Worm (Caenorhabditis elegans): Measurements from ENCODE around the gene clec-42.

The clec-42 gene

DNA sequence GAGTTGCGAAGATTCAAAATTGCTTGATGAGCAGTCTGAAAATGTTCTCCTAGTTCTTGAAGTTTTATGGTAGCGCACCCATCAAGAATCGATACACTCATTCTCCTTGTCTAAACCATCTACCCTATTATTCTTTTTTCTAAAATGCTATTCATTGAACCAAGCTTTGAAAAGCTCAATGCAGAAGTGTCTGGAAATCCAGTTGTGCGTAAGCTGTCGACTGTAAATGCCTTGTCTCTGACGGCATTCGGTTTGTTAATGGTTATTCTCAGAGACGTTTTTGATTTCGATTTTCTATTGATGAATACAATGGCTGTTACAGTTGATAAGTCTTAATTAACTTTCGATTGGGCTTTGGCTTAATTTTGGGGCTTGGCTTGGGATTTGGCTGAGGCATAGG is 28.6 kb upstream of the clec-42 start, which contains the start of gene C14A6.12:
TSS of gene C14A6.12 (minus strand) at position 101 of the 400 bp plus-strand sequence.
- TF ChIP-seq ztf-22 (GFP tag; optimal IDR thresholded peaks at IDR 0.05) = no peak
- TF ChIP-seq lsl-1 (GFP tag; optimal IDR thresholded peaks at IDR 0.05) = no peak
- no peak for TF ChIP-seq unc-130 (GFP tag; optimal IDR thresholded peaks at IDR 0.05)
- no peak for TF ChIP-seq somi-1 (GFP tag; optimal IDR thresholded peaks at IDR 0.05)
- TF ChIP-seq snpc-3.4 (tag; optimal IDR thresholded peaks at IDR 0.05) = no peak
- no peak for TF ChIP-seq B0019.2 (GFP tag; conservative IDR thresholded peaks at IDR 0.05)
- no peak for TF ChIP-seq F52B5.7 (tag; optimal IDR thresholded peaks at IDR 0.05)
- TF ChIP-seq ccch-3 (GFP tag; optimal IDR thresholded peaks at IDR 0.05) = no peak
- TF ChIP-seq B0336.3 (GFP tag; IDR thresholded peaks at IDR 0.05) = no peak
- TF ChIP-seq atf-7 (tag; optimal IDR thresholded peaks at IDR 0.05) = no peak
- TF ChIP-seq F37B4.10 (GFP tag; IDR thresholded peaks at IDR 0.05) = no peak
- TF ChIP-seq pha-4 (tag; optimal IDR thresholded peaks at IDR 0.05) = no peak
- no peak for TF ChIP-seq lir-1 (GFP tag; conservative IDR thresholded peaks at IDR 0.05)
- TF ChIP-seq D2030.7 (GFP tag; IDR thresholded peaks at IDR 0.05) = no peak
- TF ChIP-seq chd-7 (tag; optimal IDR thresholded peaks at IDR 0.05) = no peak
- no peak for TF ChIP-seq Y67H2A.10 (GFP tag; conservative IDR thresholded peaks at IDR 0.05)

- TF ChIP-seq hrde-1 (tag; optimal IDR thresholded peaks at IDR 0.05; ENCODE audit: borderline replicate concordance) = no peak
- no peak for TF ChIP-seq F23B12.7 (tag; optimal IDR thresholded peaks at IDR 0.05; ENCODE audit: insufficient read depth)
- TF ChIP-seq hmg-20 (GFP tag; IDR thresholded peaks at IDR 0.05) = no peak
Observed at ce11 chrV:18163434-18163833, 27.8 kb upstream of the clec-42 start.

- no peak for TF ChIP-seq hsf-1 (GFP tag; IDR thresholded peaks at IDR 0.05)
- TF ChIP-seq lsl-1 (GFP tag; optimal IDR thresholded peaks at IDR 0.05) = no peak
- TF ChIP-seq nhr-179 (tag; optimal IDR thresholded peaks at IDR 0.05) = no peak
- no peak for TF ChIP-seq him-1 (tag; optimal IDR thresholded peaks at IDR 0.05)
- no peak for TF ChIP-seq madf-10 (tag; optimal IDR thresholded peaks at IDR 0.05)
- no peak for TF ChIP-seq B0035.1 (tag; optimal IDR thresholded peaks at IDR 0.05)
- TF ChIP-seq unc-62 (GFP tag; optimal IDR thresholded peaks at IDR 0.05) = no peak
- no peak for TF ChIP-seq ama-1 (optimal IDR thresholded peaks at IDR 0.05)
- TF ChIP-seq ama-1 (GFP tag; optimal IDR thresholded peaks at IDR 0.05) = no peak
- no peak for TF ChIP-seq ets-4 (GFP tag; optimal IDR thresholded peaks at IDR 0.05)
Observed at ce11 chrV:18164758-18165157, 26.5 kb upstream of the clec-42 start, which contains the start of gene C14A6.5. Gene C14A6.5 (minus strand): TSS chrV:18164858.

DNA sequence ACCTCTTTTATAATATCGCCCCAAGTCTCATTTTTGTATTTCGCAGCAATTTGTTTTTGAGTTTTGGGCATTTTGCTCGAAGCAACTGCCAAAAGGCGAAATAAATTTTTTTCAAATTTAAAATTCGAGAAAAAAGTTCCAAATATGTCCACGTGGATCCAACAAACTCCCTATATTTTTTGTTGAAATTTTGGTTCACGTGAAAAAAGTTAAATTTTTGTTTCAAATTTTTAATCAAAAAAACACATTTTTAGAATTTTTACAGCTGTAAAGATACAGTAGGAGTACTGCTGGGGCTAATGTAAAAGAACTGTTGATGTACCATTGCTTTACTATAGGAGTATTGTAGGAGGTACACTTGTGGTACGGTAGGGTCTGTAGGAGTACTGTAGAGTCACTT is 24.1 kb upstream of the clec-42 start, which contains the start of gene C14A6.6:
TSS of gene C14A6.6 (minus strand) at position 101 of the 400 bp plus-strand sequence.
- TF ChIP-seq let-526 (GFP tag; IDR thresholded peaks at IDR 0.05) (no peak), ets-4 (GFP tag; optimal IDR thresholded peaks at IDR 0.05) (no peak), mcd-1 (GFP tag; IDR thresholded peaks at IDR 0.05) (no peak)

DNA sequence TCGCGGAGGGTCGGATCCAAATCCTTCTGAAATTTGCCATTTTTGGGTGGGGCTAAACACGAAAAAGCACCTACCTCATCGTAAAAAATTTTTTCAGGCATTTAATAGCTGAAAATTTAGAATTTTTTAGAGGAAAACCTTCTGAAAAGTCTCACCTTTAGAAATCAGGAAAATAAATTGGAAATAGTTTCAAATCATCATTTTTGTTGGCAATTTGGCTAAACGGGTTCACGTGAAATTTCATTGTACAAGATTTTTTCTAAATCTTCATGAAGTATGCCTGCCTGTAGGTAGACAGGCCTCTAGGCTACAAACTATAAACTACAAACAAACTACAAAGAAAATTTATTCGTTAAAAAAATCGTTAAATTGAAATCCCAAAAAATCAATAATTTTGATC is 22.9 kb upstream of the clec-42 start, which contains the start of gene C14A6.7:
TSS of gene C14A6.7 (minus strand) at position 101 of the 400 bp plus-strand sequence.
- TF ChIP-seq C06A6.2 (GFP tag; conservative IDR thresholded peaks at IDR 0.05) (no peak), T07F8.4 (tag; optimal IDR thresholded peaks at IDR 0.05) (no peak), madf-10 (tag; optimal IDR thresholded peaks at IDR 0.05) (no peak), dpff-1 (tag; optimal IDR thresholded peaks at IDR 0.05) (no peak), ztf-18 (tag; optimal IDR thresholded peaks at IDR 0.05) (no peak), lsy-27 (tag; optimal IDR thresholded peaks at IDR 0.05; ENCODE audit: borderline replicate concordance, insufficient read depth) (no peak), ccch-3 (GFP tag; optimal IDR thresholded peaks at IDR 0.05) (no peak), nfyb-1 (GFP tag; IDR thresholded peaks at IDR 0.05) (no peak), sptf-2 (GFP tag; optimal IDR thresholded peaks at IDR 0.05) (no peak)
